Worm (Caenorhabditis elegans) whole organism, L4 larva: ENCODE data around the gene gcy-9.

ENCODE experiments used
- F26F4.8 ChIP-seq: fragments of 200-800 bp; sonication (Bioruptor generic); conservative IDR thresholded peaks from 2 replicates; pipeline ENCODE4 v1.3.6; 2022; ENCODE audit warnings: missing genetic modification characterization, missing compliant biosample characterization
- Y105C5A.15 ChIP-seq: fragments of 200-800 bp; sonication (Bioruptor generic); IDR thresholded peaks from 2 replicates; pipeline ENCODE4 v1.3.6; 2022; ENCODE audit warnings: missing genetic modification characterization, missing compliant biosample characterization
- fkh-10 ChIP-seq: fragments of 150-350 bp; optimal IDR thresholded peaks from 2 replicates; lab custom pipeline; 2014; ENCODE audit warnings: missing biosample characterization, missing genetic modification reagents, missing genetic modification characterization
- fos-1 ChIP-seq: fragments of 150-350 bp; optimal IDR thresholded peaks from 2 replicates; lab custom pipeline; 2014; ENCODE audit warnings: missing biosample characterization, missing genetic modification characterization
- hlh-30 ChIP-seq: sonication (generic microtip); optimal IDR thresholded peaks from 2 replicates; lab custom pipeline; 2017; ENCODE audit warnings: antibody characterized with exemption, mild to moderate bottlenecking, missing genetic modification characterization, missing compliant biosample characterization; ENCODE audit not compliant: insufficient read depth
- madf-5 ChIP-seq, 2 experiments: fragments of 200-800 bp; sonication (Bioruptor generic); IDR thresholded peaks; 2 replicates each; pipeline ENCODE4 v1.3.6; 2022; ENCODE audit warnings: missing compliant biosample characterization in 2 of 2, missing genetic modification characterization in 2 of 2
- nhr-237 ChIP-seq: sonication (generic microtip); optimal IDR thresholded peaks from 2 replicates; lab custom pipeline; 2017; ENCODE audit warnings: missing biosample characterization, missing genetic modification characterization
- set-16 ChIP-seq: fragments of 200-800 bp; sonication (Bioruptor generic); IDR thresholded peaks from 2 replicates; pipeline ENCODE4 v1.3.6; 2022; ENCODE audit warnings: missing genetic modification reagents, missing genetic modification characterization, missing compliant biosample characterization
- tag-97 ChIP-seq: fragments of 200-800 bp; sonication (Bioruptor generic); IDR thresholded peaks from 2 replicates; pipeline ENCODE4 v1.3.6; 2022; ENCODE audit warnings: missing genetic modification characterization, missing compliant biosample characterization
- unc-39 ChIP-seq: sonication (generic microtip); optimal IDR thresholded peaks from 2 replicates; lab custom pipeline; 2017; ENCODE audit warnings: missing biosample characterization, missing genetic modification characterization

ce11 chrX:11316750-11317149 is 20.9 kb downstream of the gcy-9 start, which contains the start of gene nlp-57:
- TF ChIP-seq fos-1, result no peak
- no peak for TF ChIP-seq nhr-237 (tag; lab: Kevin White, UChicago)
- TF ChIP-seq hlh-30 (tag; lab: Kevin White, UChicago), result no peak
- TF ChIP-seq set-16 (GFP tag; lab: Robert Waterston, UW), result no peak
- TF ChIP-seq Y105C5A.15 (GFP tag; lab: Robert Waterston, UW), result no peak
- no peak for TF ChIP-seq F26F4.8 (GFP tag; lab: Robert Waterston, UW)
- no peak for TF ChIP-seq unc-39 (tag; lab: Kevin White, UChicago)
- TF ChIP-seq fkh-10 (GFP tag; lab: Kevin White, UChicago), result no peak
- TF ChIP-seq tag-97 (GFP tag; lab: Robert Waterston, UW), result no peak
- no peak for TF ChIP-seq madf-5 (GFP tag; IDR thresholded peaks at IDR 0.05; lab: Robert Waterston, UW)
